Worm (Caenorhabditis elegans): ENCODE data around the gene rpl-5.

The rpl-5 gene

ce11 chrII:8566806-8567266 lies 2.9 kb upstream of the rpl-5 start, which contains the start of gene F54C9.3:
F54C9.3 (minus strand) TSS chrII:8566856.
- no peak for TF ChIP-seq mec-3 (tag; optimal IDR thresholded peaks at IDR 0.05; ENCODE audit: borderline replicate concordance)
- peak; percentile 74 for TF ChIP-seq elt-2 (tag; optimal IDR thresholded peaks at IDR 0.05)
- TF ChIP-seq pha-4 (tag; optimal IDR thresholded peaks at IDR 0.05), result no peak
- no peak for TF ChIP-seq gmeb-2 (tag; optimal IDR thresholded peaks at IDR 0.05)
- TF ChIP-seq nhr-232 (tag; optimal IDR thresholded peaks at IDR 0.05), result no peak
- no peak for TF ChIP-seq ztf-16 (tag; optimal IDR thresholded peaks at IDR 0.05)
- TF ChIP-seq unc-55 (GFP tag; optimal IDR thresholded peaks at IDR 0.05), result no peak
- peak; percentile 1 for TF ChIP-seq dve-1 (tag; optimal IDR thresholded peaks at IDR 0.05)
- TF ChIP-seq ttx-3 (tag; optimal IDR thresholded peaks at IDR 0.05), result no peak
- TF ChIP-seq pha-2 (tag; optimal IDR thresholded peaks at IDR 0.05), result no peak
- no peak for TF ChIP-seq C08G9.2 (tag; optimal IDR thresholded peaks at IDR 0.05)
- TF ChIP-seq ref-2 (tag; optimal IDR thresholded peaks at IDR 0.05), result no peak
- no peak for TF ChIP-seq hlh-30 (tag; optimal IDR thresholded peaks at IDR 0.05; ENCODE audit: insufficient read depth)
- no peak for TF ChIP-seq C38D4.7 (GFP tag; optimal IDR thresholded peaks at IDR 0.05)
- no peak for TF ChIP-seq hlh-13 (GFP tag; optimal IDR thresholded peaks at IDR 0.05)
- TF ChIP-seq madf-2 (tag; optimal IDR thresholded peaks at IDR 0.05), result no peak
- no peak for TF ChIP-seq hlh-15 (tag; optimal IDR thresholded peaks at IDR 0.05)

DNA sequence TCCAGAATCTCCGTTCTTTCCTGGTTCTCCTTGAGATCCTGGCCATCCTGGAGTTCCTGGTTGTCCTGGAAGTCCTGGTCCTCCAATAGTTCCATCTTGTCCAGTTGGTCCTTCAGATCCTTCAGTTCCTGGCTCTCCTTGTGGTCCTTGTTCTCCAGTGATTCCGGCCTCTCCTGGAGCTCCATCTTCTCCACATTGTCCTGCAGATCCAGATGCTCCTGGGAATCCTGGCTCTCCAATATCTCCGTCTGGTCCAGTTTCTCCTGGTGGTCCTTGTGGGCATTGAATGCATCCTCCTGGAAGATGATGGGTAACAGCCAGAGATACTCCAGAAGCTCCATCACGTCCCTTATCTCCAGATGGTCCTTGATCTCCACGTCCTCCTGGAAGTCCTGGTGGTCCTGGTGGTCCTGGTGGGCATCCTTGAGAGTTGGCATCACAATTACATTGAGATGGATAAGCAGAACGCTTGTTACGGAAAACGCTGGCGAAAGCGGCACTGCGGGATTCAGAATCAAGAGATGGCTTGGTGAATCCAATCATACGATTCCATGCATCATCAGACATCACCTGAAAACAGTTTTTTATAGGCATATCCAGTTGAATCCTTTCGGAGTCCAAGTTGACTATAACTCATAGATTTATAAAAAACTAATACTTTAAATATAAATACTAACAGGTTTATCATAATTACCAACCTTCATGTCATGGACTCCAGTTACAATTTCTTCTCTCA lies 1.3 kb upstream of the rpl-5 start:
- no peak for TF ChIP-seq rnt-1 (tag; optimal IDR thresholded peaks at IDR 0.05)
- TF ChIP-seq hlh-6 (tag; optimal IDR thresholded peaks at IDR 0.05), result peak; percentile 60

ce11 chrII:8570977-8571376 lies 1.2 kb downstream of the rpl-5 start, which contains the start of gene bcs-1:
bcs-1 (plus strand) TSS chrII:8571085.
- no peak for TF ChIP-seq C08G9.2 (tag; optimal IDR thresholded peaks at IDR 0.05)
- no peak for TF ChIP-seq ahr-1 (tag; optimal IDR thresholded peaks at IDR 0.05)
- no peak for TF ChIP-seq tbx-2 (tag; optimal IDR thresholded peaks at IDR 0.05)
- no peak for TF ChIP-seq hlh-8 (tag; optimal IDR thresholded peaks at IDR 0.05)

DNA sequence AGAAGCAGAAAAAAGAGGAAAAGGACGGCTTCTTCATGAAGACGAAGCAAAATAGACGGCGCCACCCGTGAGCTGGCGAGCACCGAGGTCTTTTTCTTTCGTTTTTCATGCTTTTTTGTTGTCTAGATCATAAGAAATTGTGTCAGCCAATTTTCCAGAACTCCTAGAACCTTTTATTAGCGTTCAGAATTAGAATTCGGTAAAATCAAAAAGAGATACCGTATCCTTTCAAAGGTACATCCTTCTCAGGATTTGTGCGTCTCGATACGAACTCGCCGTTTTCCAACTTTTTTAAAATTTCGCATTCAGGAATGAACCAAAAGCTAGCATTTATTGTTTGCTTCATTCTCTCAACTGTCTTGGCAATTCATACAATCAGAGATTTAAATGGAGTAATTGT lies 3.3 kb downstream of the rpl-5 start, which contains the start of gene F54C9.7:
TSS of gene F54C9.7 (plus strand) at position 301 of the 400 bp plus-strand sequence.
- TF ChIP-seq ztf-16 (tag; optimal IDR thresholded peaks at IDR 0.05) (no peak), mec-3 (tag; optimal IDR thresholded peaks at IDR 0.05; ENCODE audit: borderline replicate concordance) (no peak), unc-86 (tag; optimal IDR thresholded peaks at IDR 0.05) (no peak), nhr-232 (tag; optimal IDR thresholded peaks at IDR 0.05) (no peak), zip-5 (tag; optimal IDR thresholded peaks at IDR 0.05) (no peak), hlh-15 (tag; optimal IDR thresholded peaks at IDR 0.05) (no peak), npax-4 (tag; optimal IDR thresholded peaks at IDR 0.05) (no peak), sox-2 (GFP tag; IDR thresholded peaks at IDR 0.05) (no peak), ama-1 (optimal IDR thresholded peaks at IDR 0.05) (no peak), ceh-45 (GFP tag; IDR thresholded peaks at IDR 0.05) (no peak), F13H6.1 (tag; optimal IDR thresholded peaks at IDR 0.05) (no peak), madf-2 (tag; optimal IDR thresholded peaks at IDR 0.05) (no peak), gmeb-2 (tag; optimal IDR thresholded peaks at IDR 0.05) (no peak), sox-4 (tag; optimal IDR thresholded peaks at IDR 0.05) (no peak), ceh-22 (tag; optimal IDR thresholded peaks at IDR 0.05) (no peak), eyg-1 (tag; optimal IDR thresholded peaks at IDR 0.05) (no peak), unc-3 (GFP tag; conservative IDR thresholded peaks at IDR 0.05) (no peak), unc-3 (tag; optimal IDR thresholded peaks at IDR 0.05) (no peak), C38D4.7 (GFP tag; optimal IDR thresholded peaks at IDR 0.05) (no peak), sdc-2 (tag; optimal IDR thresholded peaks at IDR 0.05) (no peak)

Data from whole organism, late embryonic.